Worm (Caenorhabditis elegans) whole organism, mixed stage, embryonic: ENCODE results near the gene osm-12.

Experiments
- bed-3 ChIP-seq: fragments of 200-800 bp; sonication (Bioruptor generic); optimal IDR thresholded peaks from 3 replicates; lab custom pipeline; 2018; ENCODE audit warnings: mild to moderate bottlenecking, missing genetic modification characterization, moderate library complexity, missing compliant biosample characterization
- blmp-1 ChIP-seq: fragments of 150-350 bp; optimal IDR thresholded peaks from 2 replicates; lab custom pipeline; 2014; ENCODE audit warnings: missing biosample characterization, missing genetic modification characterization
- ceh-39 ChIP-seq: fragments of 150-350 bp; optimal IDR thresholded peaks from 2 replicates; lab custom pipeline; 2014; ENCODE audit warnings: missing biosample characterization, missing genetic modification characterization
- ceh-43 ChIP-seq: fragments of 200-800 bp; sonication (Bioruptor generic); optimal IDR thresholded peaks from 2 replicates; lab custom pipeline; 2018; ENCODE audit warnings: mild to moderate bottlenecking, missing genetic modification characterization, moderate library complexity, missing compliant biosample characterization
- ceh-83 ChIP-seq: fragments of 200-800 bp; sonication (Bioruptor generic); optimal IDR thresholded peaks from 2 replicates; lab custom pipeline; 2018; ENCODE audit warnings: mild to moderate bottlenecking, missing genetic modification characterization, missing compliant biosample characterization
- ces-1 ChIP-seq: fragments of 150-350 bp; optimal IDR thresholded peaks from 2 replicates; lab custom pipeline; 2014; ENCODE audit warnings: missing biosample characterization, missing genetic modification reagents, missing genetic modification characterization
- cnd-1 ChIP-seq: fragments of 200-800 bp; sonication (Bioruptor generic); optimal IDR thresholded peaks from 2 replicates; lab custom pipeline; 2018; ENCODE audit warnings: mild to moderate bottlenecking, missing genetic modification characterization, missing compliant biosample characterization
- drap-1 ChIP-seq: fragments of 200-800 bp; sonication (Bioruptor generic); optimal IDR thresholded peaks from 3 replicates; lab custom pipeline; 2018; ENCODE audit warnings: mild to moderate bottlenecking, missing genetic modification characterization, missing compliant biosample characterization
- elt-1 ChIP-seq: sonication (generic microtip); optimal IDR thresholded peaks from 2 replicates; lab custom pipeline; 2017; ENCODE audit warnings: missing genetic modification characterization, mild to moderate bottlenecking, missing compliant biosample characterization, antibody characterized with exemption, moderate library complexity, borderline replicate concordance; ENCODE audit not compliant: insufficient read depth
- elt-3 ChIP-seq: fragments of 150-350 bp; optimal IDR thresholded peaks from 2 replicates; lab custom pipeline; 2014; ENCODE audit warnings: missing biosample characterization, missing genetic modification characterization
- flh-1 ChIP-seq: fragments of 200-800 bp; sonication (Bioruptor generic); optimal IDR thresholded peaks from 2 replicates; lab custom pipeline; 2018; ENCODE audit warnings: mild to moderate bottlenecking, missing genetic modification characterization, moderate library complexity, missing compliant biosample characterization
- ham-2 ChIP-seq: fragments of 200-800 bp; sonication (Bioruptor generic); optimal IDR thresholded peaks from 2 replicates; lab custom pipeline; 2018; ENCODE audit warnings: mild to moderate bottlenecking, missing genetic modification characterization, missing compliant biosample characterization
- hlh-1 ChIP-seq: fragments of 150-350 bp; optimal IDR thresholded peaks from 2 replicates; lab custom pipeline; 2014; ENCODE audit warnings: missing biosample characterization, missing genetic modification reagents, missing genetic modification characterization
- lin-13 ChIP-seq: fragments of 150-350 bp; optimal IDR thresholded peaks from 2 replicates; lab custom pipeline; 2014; ENCODE audit warnings: missing biosample characterization, missing genetic modification characterization
- lin-32 ChIP-seq: fragments of 200-800 bp; sonication (Bioruptor generic); optimal IDR thresholded peaks from 2 replicates; lab custom pipeline; 2018; ENCODE audit warnings: mild to moderate bottlenecking, missing genetic modification characterization, missing compliant biosample characterization
- lsy-2 ChIP-seq: fragments of 150-350 bp; optimal IDR thresholded peaks from 2 replicates; lab custom pipeline; 2014; ENCODE audit warnings: missing biosample characterization, missing genetic modification characterization
- mab-5 ChIP-seq: fragments of 150-350 bp; optimal IDR thresholded peaks from 2 replicates; lab custom pipeline; 2014; ENCODE audit warnings: missing biosample characterization, missing genetic modification characterization
- mep-1 ChIP-seq: fragments of 150-350 bp; optimal IDR thresholded peaks from 2 replicates; lab custom pipeline; 2017; ENCODE audit warnings: missing biosample characterization, missing genetic modification reagents, missing genetic modification characterization, inconsistent platforms
- mls-2 ChIP-seq: sonication (generic microtip); optimal IDR thresholded peaks from 2 replicates; lab custom pipeline; 2016; ENCODE audit warnings: mild to moderate bottlenecking, missing genetic modification characterization, moderate library complexity, missing compliant biosample characterization
- nhr-12 ChIP-seq: fragments of 150-350 bp; optimal IDR thresholded peaks from 2 replicates; lab custom pipeline; 2014; ENCODE audit warnings: missing biosample characterization, missing genetic modification characterization
- nhr-2 ChIP-seq: fragments of 150-350 bp; optimal IDR thresholded peaks from 2 replicates; lab custom pipeline; 2014; ENCODE audit warnings: missing biosample characterization, missing genetic modification characterization
- nhr-237 ChIP-seq: fragments of 150-350 bp; optimal IDR thresholded peaks from 2 replicates; lab custom pipeline; 2014; ENCODE audit warnings: missing biosample characterization, missing genetic modification characterization
- nhr-28 ChIP-seq: fragments of 150-350 bp; optimal IDR thresholded peaks from 2 replicates; lab custom pipeline; 2014; ENCODE audit warnings: missing biosample characterization, missing genetic modification characterization
- nhr-76 ChIP-seq: sonication (generic microtip); optimal IDR thresholded peaks from 2 replicates; lab custom pipeline; 2017; ENCODE audit warnings: missing biosample characterization, missing genetic modification characterization
- pha-4 ChIP-seq: fragments of 150-350 bp; optimal IDR thresholded peaks from 2 replicates; lab custom pipeline; 2018; ENCODE audit warnings: missing biosample characterization, missing genetic modification reagents, missing genetic modification characterization
- sem-2 ChIP-seq: fragments of 200-800 bp; sonication (Bioruptor generic); optimal IDR thresholded peaks from 2 replicates; lab custom pipeline; 2018; ENCODE audit warnings: mild to moderate bottlenecking, missing genetic modification characterization, missing compliant biosample characterization
- snpc-4 ChIP-seq: fragments of 150-350 bp; optimal IDR thresholded peaks from 2 replicates; lab custom pipeline; 2014; ENCODE audit warnings: missing biosample characterization, missing genetic modification characterization
- tbx-8 ChIP-seq: fragments of 200-800 bp; sonication (Bioruptor generic); optimal IDR thresholded peaks from 2 replicates; lab custom pipeline; 2018; ENCODE audit warnings: mild to moderate bottlenecking, missing genetic modification characterization, moderate library complexity, missing compliant biosample characterization
- unc-120 ChIP-seq: sonication (generic microtip); optimal IDR thresholded peaks from 2 replicates; lab custom pipeline; 2017; ENCODE audit warnings: missing genetic modification characterization, missing compliant biosample characterization; ENCODE audit not compliant: poor library complexity, severe bottlenecking
- unc-39 ChIP-seq: fragments of 150-350 bp; optimal IDR thresholded peaks from 2 replicates; lab custom pipeline; 2014; ENCODE audit warnings: missing biosample characterization, missing genetic modification characterization
- unc-62 ChIP-seq: fragments of 150-350 bp; optimal IDR thresholded peaks from 2 replicates; lab custom pipeline; 2014; ENCODE audit warnings: missing biosample characterization, missing genetic modification reagents, missing genetic modification characterization
- zip-8 ChIP-seq: fragments of 150-350 bp; optimal IDR thresholded peaks from 2 replicates; lab custom pipeline; 2014; ENCODE audit warnings: missing biosample characterization, missing genetic modification characterization
- ztf-11 ChIP-seq: fragments of 150-350 bp; optimal IDR thresholded peaks from 2 replicates; lab custom pipeline; 2014; ENCODE audit warnings: missing biosample characterization, missing genetic modification characterization

Gene osm-12

DNA sequence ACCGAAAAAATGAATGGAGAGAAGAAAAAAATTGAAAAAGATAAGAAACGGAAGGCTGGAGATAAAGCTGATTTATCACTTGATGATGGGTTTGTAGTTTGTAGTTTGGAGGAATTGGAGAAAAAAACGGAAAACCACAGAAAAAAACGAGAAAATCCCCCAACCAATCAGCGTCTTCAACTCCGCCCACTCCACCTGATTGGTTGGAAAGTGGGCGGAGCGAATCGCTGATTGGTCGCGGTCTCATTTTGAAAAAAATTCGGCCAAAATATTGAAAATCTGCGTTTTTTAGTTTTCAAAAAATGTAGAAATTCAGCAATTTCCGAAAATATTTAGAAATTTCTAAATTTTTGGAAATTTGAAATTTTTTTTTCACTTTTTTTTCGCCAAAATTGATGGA is 46.6 kb downstream of the osm-12 start:
- no peak for TF ChIP-seq cnd-1 (tag; lab: Kevin White, UChicago)
- TF ChIP-seq nhr-12 = no peak
- no peak for TF ChIP-seq nhr-76 (tag; lab: Kevin White, UChicago)
- no peak for TF ChIP-seq elt-3 (tag; lab: Kevin White, UChicago)
- TF ChIP-seq unc-39 = no peak
- no peak for TF ChIP-seq ceh-39 (tag; lab: Kevin White, UChicago)
- TF ChIP-seq lin-32 (GFP tag; lab: Kevin White, UChicago) = no peak
- no peak for TF ChIP-seq nhr-2
- no peak for TF ChIP-seq ceh-83 (GFP tag; lab: Kevin White, UChicago)
- TF ChIP-seq drap-1 (GFP tag; lab: Kevin White, UChicago) = no peak
- no peak for TF ChIP-seq elt-1 (tag; lab: Kevin White, UChicago)
- no peak for TF ChIP-seq bed-3 (GFP tag; lab: Kevin White, UChicago)
- no peak for TF ChIP-seq hlh-1 (tag; lab: Kevin White, UChicago)
- TF ChIP-seq nhr-28 (tag; lab: Kevin White, UChicago) = no peak
- no peak for TF ChIP-seq pha-4 (tag; lab: Kevin White, UChicago)

DNA sequence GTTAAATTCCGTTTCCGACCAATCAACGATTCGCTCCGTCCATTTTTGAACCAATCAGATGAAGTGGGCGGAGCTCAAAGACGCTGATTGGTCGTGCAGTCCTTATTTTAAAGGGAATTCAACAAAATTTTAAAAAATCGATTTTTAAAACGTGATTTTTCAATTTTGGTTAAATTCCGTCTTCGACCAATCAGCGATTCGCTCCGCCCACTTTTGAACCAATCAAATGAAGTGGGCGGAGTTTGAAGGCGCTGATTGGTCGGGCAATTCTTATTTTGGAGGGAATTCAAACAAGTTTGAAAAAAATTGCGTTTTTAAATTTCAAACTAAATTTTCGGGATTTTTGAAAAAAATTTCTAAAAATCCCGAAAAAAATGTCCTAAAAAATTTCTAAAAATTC is 48.8 kb downstream of the osm-12 start:
- TF ChIP-seq ceh-43 (GFP tag; lab: Kevin White, UChicago) = no peak
- no peak for TF ChIP-seq ces-1 (GFP tag; lab: Kevin White, UChicago)
- no peak for TF ChIP-seq drap-1 (GFP tag; lab: Kevin White, UChicago)
- no peak for TF ChIP-seq unc-39
- TF ChIP-seq snpc-4 (tag; lab: Kevin White, UChicago) = no peak
- TF ChIP-seq ceh-83 (GFP tag; lab: Kevin White, UChicago) = no peak
- TF ChIP-seq sem-2 = no peak
- TF ChIP-seq elt-1 (tag; lab: Kevin White, UChicago) = no peak
- TF ChIP-seq unc-62 = no peak
- TF ChIP-seq nhr-76 (tag; lab: Kevin White, UChicago) = no peak
- no peak for TF ChIP-seq ceh-39 (tag; lab: Kevin White, UChicago)
- no peak for TF ChIP-seq nhr-237 (tag; lab: Kevin White, UChicago)
- TF ChIP-seq lsy-2 = no peak
- no peak for TF ChIP-seq flh-1 (GFP tag; lab: Kevin White, UChicago)
- no peak for TF ChIP-seq mab-5 (tag; lab: Kevin White, UChicago)
- TF ChIP-seq cnd-1 (tag; lab: Kevin White, UChicago) = no peak

ce11 chrIII:12152599-12152998 is 49.7 kb downstream of the osm-12 start, which contains the start of gene Y75B8A.7:
TSS of gene Y75B8A.7 (plus strand) at chrIII:12152899.
- TF ChIP-seq lin-32 (GFP tag; lab: Kevin White, UChicago) = no peak
- no peak for TF ChIP-seq lin-13 (tag; lab: Kevin White, UChicago)
- TF ChIP-seq ham-2 (GFP tag; lab: Kevin White, UChicago) = no peak
- TF ChIP-seq lsy-2 = no peak
- no peak for TF ChIP-seq nhr-12
- TF ChIP-seq unc-120 (tag; lab: Kevin White, UChicago) = no peak
- no peak for TF ChIP-seq mls-2 (tag; lab: Kevin White, UChicago)
- no peak for TF ChIP-seq elt-3 (tag; lab: Kevin White, UChicago)
- TF ChIP-seq ztf-11 (tag; lab: Kevin White, UChicago) = no peak
- TF ChIP-seq elt-1 (tag; lab: Kevin White, UChicago) = no peak
- TF ChIP-seq pha-4 (tag; lab: Kevin White, UChicago) = no peak
- no peak for TF ChIP-seq nhr-28 (tag; lab: Kevin White, UChicago)
- no peak for TF ChIP-seq hlh-1 (tag; lab: Kevin White, UChicago)
- no peak for TF ChIP-seq ceh-39 (tag; lab: Kevin White, UChicago)
- TF ChIP-seq unc-39 = no peak
- no peak for TF ChIP-seq mab-5 (tag; lab: Kevin White, UChicago)
- no peak for TF ChIP-seq mep-1
- TF ChIP-seq, all 35 proteins: peak for 0

DNA sequence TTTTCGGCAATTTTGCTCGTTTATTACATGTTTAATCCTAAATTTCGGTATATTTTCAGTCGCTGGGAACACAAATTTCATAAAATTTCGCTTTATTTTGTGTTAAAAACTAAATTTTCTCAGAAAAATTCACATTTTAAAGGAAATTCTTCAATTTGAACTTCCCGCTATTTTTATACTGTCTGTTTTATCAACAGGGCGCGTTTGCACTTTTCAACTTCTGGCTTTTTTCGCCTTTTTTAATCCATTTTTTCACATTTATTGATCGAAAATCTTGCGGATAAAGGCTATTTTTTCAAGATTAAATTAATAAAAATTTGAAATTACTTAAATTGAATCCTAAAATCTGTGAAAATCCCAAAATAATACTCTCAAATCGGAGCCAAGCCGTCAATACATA is 50.2 kb downstream of the osm-12 start:
- TF ChIP-seq cnd-1 (tag; lab: Kevin White, UChicago) = no peak
- TF ChIP-seq unc-39 = no peak
- no peak for TF ChIP-seq nhr-28 (tag; lab: Kevin White, UChicago)
- TF ChIP-seq blmp-1 (tag; lab: Kevin White, UChicago) = no peak
- peak; percentile 30 for TF ChIP-seq mep-1
- TF ChIP-seq nhr-2 = no peak
- no peak for TF ChIP-seq lin-32 (GFP tag; lab: Kevin White, UChicago)
- TF ChIP-seq tbx-8 (GFP tag; lab: Kevin White, UChicago) = no peak
- TF ChIP-seq ham-2 (GFP tag; lab: Kevin White, UChicago) = no peak
- no peak for TF ChIP-seq mab-5 (tag; lab: Kevin White, UChicago)
- TF ChIP-seq mls-2 (tag; lab: Kevin White, UChicago) = no peak
- no peak for TF ChIP-seq unc-120 (tag; lab: Kevin White, UChicago)
- TF ChIP-seq ztf-11 (tag; lab: Kevin White, UChicago) = no peak
- TF ChIP-seq ceh-83 (GFP tag; lab: Kevin White, UChicago) = no peak
- TF ChIP-seq ceh-43 (GFP tag; lab: Kevin White, UChicago) = no peak
- no peak for TF ChIP-seq elt-1 (tag; lab: Kevin White, UChicago)
- no peak for TF ChIP-seq hlh-1 (tag; lab: Kevin White, UChicago)
- TF ChIP-seq nhr-237 (tag; lab: Kevin White, UChicago) = peak; percentile 31
- peak; percentile 33 for TF ChIP-seq lsy-2
- TF ChIP-seq bed-3 (GFP tag; lab: Kevin White, UChicago) = no peak
- TF ChIP-seq zip-8 = no peak
